Worm (Caenorhabditis elegans) whole organism, mixed stage, embryonic: ENCODE measurements around the gene D2023.3.

Experiments used
- blmp-1 ChIP-seq: fragments of 150-350 bp; optimal IDR thresholded peaks from 2 replicates; lab custom pipeline; 2014; ENCODE audit warnings: missing biosample characterization, missing genetic modification characterization
- ceh-83 ChIP-seq: fragments of 200-800 bp; sonication (Bioruptor generic); optimal IDR thresholded peaks from 2 replicates; lab custom pipeline; 2018; ENCODE audit warnings: mild to moderate bottlenecking, missing genetic modification characterization, missing compliant biosample characterization
- elt-1 ChIP-seq: sonication (generic microtip); optimal IDR thresholded peaks from 2 replicates; lab custom pipeline; 2017; ENCODE audit warnings: missing genetic modification characterization, mild to moderate bottlenecking, missing compliant biosample characterization, antibody characterized with exemption, moderate library complexity, borderline replicate concordance; ENCODE audit not compliant: insufficient read depth
- elt-3 ChIP-seq: fragments of 150-350 bp; optimal IDR thresholded peaks from 2 replicates; lab custom pipeline; 2014; ENCODE audit warnings: missing biosample characterization, missing genetic modification characterization
- lin-13 ChIP-seq: fragments of 150-350 bp; optimal IDR thresholded peaks from 2 replicates; lab custom pipeline; 2014; ENCODE audit warnings: missing biosample characterization, missing genetic modification characterization
- nhr-12 ChIP-seq: fragments of 150-350 bp; optimal IDR thresholded peaks from 2 replicates; lab custom pipeline; 2014; ENCODE audit warnings: missing biosample characterization, missing genetic modification characterization
- nhr-76 ChIP-seq: sonication (generic microtip); optimal IDR thresholded peaks from 2 replicates; lab custom pipeline; 2017; ENCODE audit warnings: missing biosample characterization, missing genetic modification characterization
- pha-4 ChIP-seq: fragments of 150-350 bp; optimal IDR thresholded peaks from 2 replicates; lab custom pipeline; 2018; ENCODE audit warnings: missing biosample characterization, missing genetic modification reagents, missing genetic modification characterization
- unc-39 ChIP-seq: fragments of 150-350 bp; optimal IDR thresholded peaks from 2 replicates; lab custom pipeline; 2014; ENCODE audit warnings: missing biosample characterization, missing genetic modification characterization
- ztf-11 ChIP-seq: fragments of 150-350 bp; optimal IDR thresholded peaks from 2 replicates; lab custom pipeline; 2014; ENCODE audit warnings: missing biosample characterization, missing genetic modification characterization

DNA sequence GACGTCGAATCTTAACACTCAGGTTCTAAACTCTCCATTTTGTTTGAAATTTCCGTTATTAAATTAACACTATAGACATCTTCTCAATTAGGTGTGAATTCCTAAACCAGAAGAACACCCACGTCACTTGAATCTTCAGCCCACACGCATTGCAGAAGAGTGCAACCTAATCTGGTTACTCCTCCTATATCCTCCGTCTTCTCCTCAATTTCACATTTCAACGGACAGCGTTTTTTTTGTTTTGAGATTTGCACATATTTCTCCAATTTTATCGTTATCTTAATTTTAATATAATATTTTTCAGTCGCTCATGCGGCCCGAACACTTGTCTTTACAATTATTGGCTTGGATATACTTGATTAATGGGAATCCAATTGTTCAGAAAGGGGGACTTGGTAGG is 54.5 kb downstream of the D2023.3 start, which contains the start of gene smoc-1:
- TF ChIP-seq nhr-76 (tag; lab: Kevin White, UChicago) (no peak), unc-39 (tag; lab: Kevin White, UChicago) (no peak), ztf-11 (tag; lab: Kevin White, UChicago) (no peak), nhr-12 (no peak), elt-3 (tag; lab: Kevin White, UChicago) (no peak), ceh-83 (GFP tag; lab: Kevin White, UChicago) (no peak), lin-13 (tag; lab: Kevin White, UChicago) (no peak), elt-1 (no peak), blmp-1 (no peak), pha-4 (tag; lab: Kevin White, UChicago) (no peak)
